Worm (Caenorhabditis elegans) whole organism, L4/young adult: ENCODE data around the gene fbxa-10.

Experiments
- dao-5 ChIP-seq: sonication (generic microtip); optimal IDR thresholded peaks from 2 replicates; lab custom pipeline; 2016; ENCODE audit warnings: missing genotype, missing genetic modification characterization, moderate library complexity, missing compliant biosample characterization
- him-1 ChIP-seq: sonication (generic microtip); optimal IDR thresholded peaks from 2 replicates; lab custom pipeline; 2016; ENCODE audit warnings: missing genotype, missing genetic modification reagents, missing genetic modification characterization, missing compliant biosample characterization

DNA sequence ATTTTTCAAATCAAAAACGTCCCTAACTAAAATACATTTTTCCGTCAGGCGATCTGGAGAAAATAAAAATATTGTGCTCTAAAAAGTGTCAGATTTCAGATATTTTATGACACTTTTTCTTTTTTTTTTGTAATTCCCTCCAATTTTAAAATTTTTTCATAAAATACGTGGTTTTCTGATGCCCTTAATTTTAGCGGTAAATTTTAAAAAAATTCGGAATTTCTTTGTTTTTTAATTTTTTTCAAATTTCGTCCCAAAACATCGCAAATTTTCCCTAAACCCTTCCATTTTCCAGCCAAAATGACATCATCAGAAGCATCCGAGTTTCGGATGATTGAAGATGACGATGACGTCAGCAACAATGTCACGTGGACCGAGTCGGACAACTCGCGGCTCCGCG lies 39.4 kb downstream of the fbxa-10 start, which contains the start of gene trp-2:
- no peak for TF ChIP-seq him-1 (tag; lab: Kevin White, UChicago)
- TF ChIP-seq dao-5 (tag; lab: Kevin White, UChicago): no peak
